ENCODE assay signal across 1 fruit fly cellular context in the genomic region with DNA sequence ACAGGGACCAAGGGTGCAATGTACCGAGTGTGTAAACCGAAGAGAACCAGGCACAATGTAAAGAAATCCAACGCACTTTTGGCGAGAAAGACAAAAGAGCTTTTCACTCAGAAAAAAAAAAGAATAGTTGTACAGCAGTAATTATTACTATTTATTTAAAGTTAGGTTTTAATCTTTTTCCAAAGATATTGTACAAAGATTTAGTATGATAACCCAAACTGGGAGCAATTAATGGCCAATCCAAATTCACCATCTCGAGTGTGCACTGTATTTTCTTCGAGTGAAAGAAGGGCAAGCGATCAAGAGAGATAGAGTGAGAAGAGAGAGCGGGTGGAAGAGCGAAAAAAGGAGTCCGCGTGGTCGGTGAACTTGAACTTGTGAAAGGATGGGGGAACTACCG.
A peak's percentile ranks its signal among the peaks of the same experiment; 100 is the strongest.
TF ChIP-seq lines count a peak whose summit lies in the region.

No protein-coding gene starts in this region.

TF ChIP-seq in whole organism, embryonic, 481 proteins besides CTCF, POLR2A, EP300 and RAD21 (continued from another document):
- TF ChIP-seq NfI (GFP tag; optimal IDR thresholded peaks at IDR 0.05; lab: Kevin White, UChicago) (no peak), CG2116 (GFP tag; optimal IDR thresholded peaks at IDR 0.05; lab: Kevin White, UChicago) (no peak), CG6689 (GFP tag; IDR thresholded peaks at IDR 0.05; lab: Robert Waterston, UW) (0 out of 2 replicates have a peak, but pooled peaks have one; percentile 10), Drgx (GFP tag; IDR thresholded peaks at IDR 0.05; lab: Robert Waterston, UW) (peak; percentile 55; the same call in 1 of the 2 replicates), CG12299 (tag; optimal IDR thresholded peaks at IDR 0.05; lab: Kevin White, UChicago) (no peak), sna (GFP tag; IDR thresholded peaks at IDR 0.05; lab: Robert Waterston, UW; ENCODE audit: partially characterized antibody) (no peak), CG1024 (GFP tag; IDR thresholded peaks at IDR 0.05; lab: Robert Waterston, UW) (no peak), ato (GFP tag; IDR thresholded peaks at IDR 0.05; lab: Robert Waterston, UW; ENCODE audit: partially characterized antibody) (no peak), ttk (GFP tag; IDR thresholded peaks at IDR 0.05; lab: Robert Waterston, UW) (no peak), sob (GFP tag; IDR thresholded peaks at IDR 0.05; lab: Robert Waterston, UW) (no peak), chm (GFP tag; IDR thresholded peaks at IDR 0.05; lab: Robert Waterston, UW) (no peak), org-1 (GFP tag; optimal IDR thresholded peaks at IDR 0.05; lab: Kevin White, UChicago) (no peak), CG8765 (GFP tag; IDR thresholded peaks at IDR 0.05; lab: Robert Waterston, UW) (no peak), CG6791 (GFP tag; IDR thresholded peaks at IDR 0.05; lab: Robert Waterston, UW; ENCODE audit: partially characterized antibody) (no peak), nmo (GFP tag; optimal IDR thresholded peaks at IDR 0.05; lab: Kevin White, UChicago) (peak; percentile 7), nom (GFP tag; optimal IDR thresholded peaks at IDR 0.05; lab: Kevin White, UChicago) (peak; percentile 48), CG1233 (GFP tag; optimal IDR thresholded peaks at IDR 0.05; lab: Kevin White, UChicago) (no peak)
